Worm (Caenorhabditis elegans): ENCODE measurements around the gene dmsr-15.

The dmsr-15 gene

ce11 chrV:6838599-6838998 lies 9.9 kb upstream of the dmsr-15 start, which contains the start of gene T15B7.15 (continued):
- TF ChIP-seq nhr-25 (tag; optimal IDR thresholded peaks at IDR 0.05) = no peak
- no peak for TF ChIP-seq nhr-23 (tag; optimal IDR thresholded peaks at IDR 0.05)
- no peak for TF ChIP-seq Y55F3AM.14 (GFP tag; optimal IDR thresholded peaks at IDR 0.05)
- no peak for TF ChIP-seq ztf-11 (tag; optimal IDR thresholded peaks at IDR 0.05)
- TF ChIP-seq unc-62 (GFP tag; optimal IDR thresholded peaks at IDR 0.05) = no peak

DNA sequence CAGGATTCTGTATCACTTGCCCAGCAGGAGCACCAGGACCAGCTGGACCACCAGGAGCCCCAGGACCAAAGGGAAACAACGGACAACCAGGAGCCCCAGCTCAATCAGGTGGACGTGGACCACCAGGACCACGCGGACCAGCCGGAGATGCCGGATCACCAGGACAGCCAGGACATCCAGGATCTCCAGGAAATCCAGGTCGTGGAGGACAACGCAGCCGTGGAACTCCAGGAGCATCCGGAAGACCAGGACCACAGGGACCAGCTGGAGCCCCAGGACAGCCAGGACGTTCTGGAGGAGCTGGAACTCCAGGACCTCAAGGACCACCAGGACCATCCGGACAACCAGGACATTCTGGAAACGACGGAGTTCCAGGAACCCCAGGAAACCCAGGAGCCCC lies 7.3 kb upstream of the dmsr-15 start:
- no peak for TF ChIP-seq gmeb-1 (tag; optimal IDR thresholded peaks at IDR 0.05)
- no peak for TF ChIP-seq snpc-4 (tag; optimal IDR thresholded peaks at IDR 0.05)
- no peak for TF ChIP-seq sma-9 (GFP tag; optimal IDR thresholded peaks at IDR 0.05)
- no peak for TF ChIP-seq sma-9 (tag; optimal IDR thresholded peaks at IDR 0.05)
- TF ChIP-seq elt-3 (tag; optimal IDR thresholded peaks at IDR 0.05) = no peak
- no peak for TF ChIP-seq mdl-1 (tag; optimal IDR thresholded peaks at IDR 0.05)
- TF ChIP-seq nhr-25 (tag; optimal IDR thresholded peaks at IDR 0.05) = no peak
- TF ChIP-seq nhr-12 (tag; optimal IDR thresholded peaks at IDR 0.05) = no peak

DNA sequence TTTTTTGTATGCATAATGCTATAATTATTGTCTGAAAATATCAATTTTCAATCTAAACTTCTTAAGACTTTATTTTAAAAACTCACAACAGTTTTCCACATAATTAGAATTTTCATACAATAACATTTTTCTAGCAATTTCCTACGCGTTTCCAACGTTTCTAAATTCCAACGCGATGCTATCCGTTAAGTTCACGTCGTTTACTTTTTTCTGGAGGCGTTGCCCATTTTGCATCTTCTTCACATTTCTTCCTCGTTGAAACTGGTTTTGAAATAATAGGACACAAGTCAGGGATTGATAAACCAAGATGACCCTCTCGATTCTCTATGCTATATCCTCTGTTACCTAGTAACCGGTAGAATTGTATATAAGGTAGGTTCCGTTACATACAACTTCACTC lies 6.6 kb upstream of the dmsr-15 start, which contains the start of the genes T15B7.14 and col-143:
TSS of gene T15B7.14 (minus strand) at position 101 of the 400 bp plus-strand sequence.
TSS of gene col-143 (plus strand) at position 394 of the 400 bp plus-strand sequence.
- TF ChIP-seq C34F6.9 (tag; optimal IDR thresholded peaks at IDR 0.05) = no peak
- no peak for TF ChIP-seq gmeb-1 (tag; optimal IDR thresholded peaks at IDR 0.05)
- TF ChIP-seq nhr-12 (tag; optimal IDR thresholded peaks at IDR 0.05) = no peak
- TF ChIP-seq lin-11 (tag; optimal IDR thresholded peaks at IDR 0.05) = no peak
- no peak for TF ChIP-seq Y55F3AM.14 (GFP tag; optimal IDR thresholded peaks at IDR 0.05)
- TF ChIP-seq unc-62 (GFP tag; optimal IDR thresholded peaks at IDR 0.05) = no peak
- TF ChIP-seq ztf-11 (tag; optimal IDR thresholded peaks at IDR 0.05) = no peak
- TF ChIP-seq nhr-237 (tag; optimal IDR thresholded peaks at IDR 0.05) = no peak
- TF ChIP-seq peb-1 (tag; optimal IDR thresholded peaks at IDR 0.05) = no peak
- TF ChIP-seq R02D3.7 (tag; optimal IDR thresholded peaks at IDR 0.05) = no peak
- TF ChIP-seq elt-1 (tag; optimal IDR thresholded peaks at IDR 0.05) = no peak
- TF ChIP-seq elt-3 (tag; optimal IDR thresholded peaks at IDR 0.05) = no peak

DNA sequence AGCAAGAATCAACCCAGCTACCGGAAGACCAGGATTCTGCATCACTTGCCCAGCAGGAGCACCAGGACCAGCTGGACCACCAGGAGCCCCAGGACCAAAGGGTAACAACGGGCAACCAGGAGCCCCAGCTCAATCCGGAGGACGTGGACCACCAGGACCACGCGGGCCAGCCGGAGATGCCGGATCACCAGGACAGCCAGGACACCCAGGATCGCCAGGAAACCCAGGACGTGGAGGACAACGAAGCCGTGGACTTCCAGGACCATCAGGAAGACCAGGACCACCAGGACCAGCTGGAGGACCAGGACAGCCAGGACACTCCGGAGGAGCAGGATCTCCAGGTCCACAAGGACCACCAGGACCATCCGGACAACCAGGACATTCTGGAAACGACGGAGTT lies 2.9 kb upstream of the dmsr-15 start:
- TF ChIP-seq nhr-237 (tag; optimal IDR thresholded peaks at IDR 0.05) = no peak
- TF ChIP-seq nhr-12 (tag; optimal IDR thresholded peaks at IDR 0.05) = no peak
- no peak for TF ChIP-seq unc-39 (tag; optimal IDR thresholded peaks at IDR 0.05)
- no peak for TF ChIP-seq unc-55 (GFP tag; optimal IDR thresholded peaks at IDR 0.05)
- no peak for TF ChIP-seq lin-11 (tag; optimal IDR thresholded peaks at IDR 0.05)
- no peak for TF ChIP-seq C34F6.9 (tag; optimal IDR thresholded peaks at IDR 0.05)
- no peak for TF ChIP-seq zag-1 (tag; optimal IDR thresholded peaks at IDR 0.05)
- no peak for TF ChIP-seq fos-1 (tag; optimal IDR thresholded peaks at IDR 0.05)

- TF ChIP-seq nhr-10 (tag; optimal IDR thresholded peaks at IDR 0.05) = no peak
- TF ChIP-seq unc-55 (GFP tag; optimal IDR thresholded peaks at IDR 0.05) = no peak
- no peak for TF ChIP-seq blmp-1 (tag; optimal IDR thresholded peaks at IDR 0.05; ENCODE audit: insufficient read depth)
- peak; percentile 8 for TF ChIP-seq sma-3 (GFP tag; optimal IDR thresholded peaks at IDR 0.05)
- no peak for TF ChIP-seq C34F6.9 (tag; optimal IDR thresholded peaks at IDR 0.05)
- TF ChIP-seq mdl-1 (tag; optimal IDR thresholded peaks at IDR 0.05) = no peak
- TF ChIP-seq nhr-23 (tag; optimal IDR thresholded peaks at IDR 0.05) = no peak
Observed at ce11 chrV:6830755-6831227, 2.1 kb upstream of the dmsr-15 start, which contains the start of gene col-142. col-142 (plus strand) TSS chrV:6831177.

DNA sequence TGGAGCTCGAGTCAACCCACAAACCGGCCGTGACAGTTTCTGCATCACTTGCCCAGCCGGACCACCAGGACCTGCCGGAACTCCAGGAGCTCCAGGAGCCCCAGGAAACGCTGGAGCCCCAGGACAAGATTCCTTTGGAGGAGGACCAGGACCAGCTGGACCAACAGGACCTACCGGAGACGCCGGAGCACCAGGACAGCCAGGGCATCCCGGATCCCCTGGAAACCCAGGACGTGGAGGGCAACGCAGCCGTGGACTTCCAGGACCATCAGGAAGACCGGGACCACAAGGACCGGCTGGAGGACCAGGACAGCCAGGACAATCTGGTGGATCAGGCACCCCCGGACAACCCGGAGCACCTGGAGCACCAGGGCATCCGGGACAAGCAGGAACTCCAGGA lies 1.4 kb upstream of the dmsr-15 start:
- TF ChIP-seq nhr-10 (tag; optimal IDR thresholded peaks at IDR 0.05) = no peak
- no peak for TF ChIP-seq nhr-237 (tag; optimal IDR thresholded peaks at IDR 0.05)
- no peak for TF ChIP-seq nhr-23 (tag; optimal IDR thresholded peaks at IDR 0.05)
- no peak for TF ChIP-seq lin-13 (GFP tag; optimal IDR thresholded peaks at IDR 0.05)
- no peak for TF ChIP-seq fos-1 (tag; optimal IDR thresholded peaks at IDR 0.05)
- TF ChIP-seq ZK546.5 (tag; optimal IDR thresholded peaks at IDR 0.05) = no peak
- no peak for TF ChIP-seq ztf-11 (tag; optimal IDR thresholded peaks at IDR 0.05)
- no peak for TF ChIP-seq blmp-1 (tag; optimal IDR thresholded peaks at IDR 0.05; ENCODE audit: insufficient read depth)
- TF ChIP-seq C34F6.9 (tag; optimal IDR thresholded peaks at IDR 0.05) = no peak
- no peak for TF ChIP-seq crh-2 (tag; optimal IDR thresholded peaks at IDR 0.05)
- TF ChIP-seq nhr-21 (tag; optimal IDR thresholded peaks at IDR 0.05) = no peak

ce11 chrV:6829404-6829803 lies 718 bp upstream of the dmsr-15 start, which contains the start of gene col-141:
col-141 (plus strand) TSS chrV:6829704.
- TF ChIP-seq skn-1 (tag; optimal IDR thresholded peaks at IDR 0.05) (no peak), nhr-6 (tag; optimal IDR thresholded peaks at IDR 0.05) (no peak), gmeb-1 (tag; optimal IDR thresholded peaks at IDR 0.05) (no peak), unc-39 (tag; optimal IDR thresholded peaks at IDR 0.05) (no peak), C34F6.9 (tag; optimal IDR thresholded peaks at IDR 0.05) (no peak), lsy-2 (tag; optimal IDR thresholded peaks at IDR 0.05) (no peak), R02D3.7 (tag; optimal IDR thresholded peaks at IDR 0.05) (no peak), ztf-4 (tag; optimal IDR thresholded peaks at IDR 0.05) (no peak)
